Worm (Caenorhabditis elegans) whole organism, mixed stage, embryonic: ENCODE results near the gene K03H1.13.

Experiments
- M03D4.4 ChIP-seq: sonication (generic microtip); optimal IDR thresholded peaks from 2 replicates; lab custom pipeline; 2017; ENCODE audit warnings: mild to moderate bottlenecking, missing genetic modification characterization, missing compliant biosample characterization
- bed-3 ChIP-seq: fragments of 200-800 bp; sonication (Bioruptor generic); optimal IDR thresholded peaks from 3 replicates; lab custom pipeline; 2018; ENCODE audit warnings: mild to moderate bottlenecking, missing genetic modification characterization, moderate library complexity, missing compliant biosample characterization
- blmp-1 ChIP-seq: fragments of 150-350 bp; optimal IDR thresholded peaks from 2 replicates; lab custom pipeline; 2014; ENCODE audit warnings: missing biosample characterization, missing genetic modification characterization
- ceh-39 ChIP-seq: fragments of 150-350 bp; optimal IDR thresholded peaks from 2 replicates; lab custom pipeline; 2014; ENCODE audit warnings: missing biosample characterization, missing genetic modification characterization
- ceh-43 ChIP-seq: fragments of 200-800 bp; sonication (Bioruptor generic); optimal IDR thresholded peaks from 2 replicates; lab custom pipeline; 2018; ENCODE audit warnings: mild to moderate bottlenecking, missing genetic modification characterization, moderate library complexity, missing compliant biosample characterization
- ceh-83 ChIP-seq: fragments of 200-800 bp; sonication (Bioruptor generic); optimal IDR thresholded peaks from 2 replicates; lab custom pipeline; 2018; ENCODE audit warnings: mild to moderate bottlenecking, missing genetic modification characterization, missing compliant biosample characterization
- ces-1 ChIP-seq: fragments of 150-350 bp; optimal IDR thresholded peaks from 2 replicates; lab custom pipeline; 2014; ENCODE audit warnings: missing biosample characterization, missing genetic modification reagents, missing genetic modification characterization
- cnd-1 ChIP-seq: fragments of 200-800 bp; sonication (Bioruptor generic); optimal IDR thresholded peaks from 2 replicates; lab custom pipeline; 2018; ENCODE audit warnings: mild to moderate bottlenecking, missing genetic modification characterization, missing compliant biosample characterization
- drap-1 ChIP-seq: fragments of 200-800 bp; sonication (Bioruptor generic); optimal IDR thresholded peaks from 3 replicates; lab custom pipeline; 2018; ENCODE audit warnings: mild to moderate bottlenecking, missing genetic modification characterization, missing compliant biosample characterization
- elt-3 ChIP-seq: fragments of 150-350 bp; optimal IDR thresholded peaks from 2 replicates; lab custom pipeline; 2014; ENCODE audit warnings: missing biosample characterization, missing genetic modification characterization
- flh-1 ChIP-seq: fragments of 200-800 bp; sonication (Bioruptor generic); optimal IDR thresholded peaks from 2 replicates; lab custom pipeline; 2018; ENCODE audit warnings: mild to moderate bottlenecking, missing genetic modification characterization, moderate library complexity, missing compliant biosample characterization
- ham-2 ChIP-seq: fragments of 200-800 bp; sonication (Bioruptor generic); optimal IDR thresholded peaks from 2 replicates; lab custom pipeline; 2018; ENCODE audit warnings: mild to moderate bottlenecking, missing genetic modification characterization, missing compliant biosample characterization
- hlh-1 ChIP-seq: fragments of 150-350 bp; optimal IDR thresholded peaks from 2 replicates; lab custom pipeline; 2014; ENCODE audit warnings: missing biosample characterization, missing genetic modification reagents, missing genetic modification characterization
- lin-13 ChIP-seq: fragments of 150-350 bp; optimal IDR thresholded peaks from 2 replicates; lab custom pipeline; 2014; ENCODE audit warnings: missing biosample characterization, missing genetic modification characterization
- lin-32 ChIP-seq: fragments of 200-800 bp; sonication (Bioruptor generic); optimal IDR thresholded peaks from 2 replicates; lab custom pipeline; 2018; ENCODE audit warnings: mild to moderate bottlenecking, missing genetic modification characterization, missing compliant biosample characterization
- lsy-2 ChIP-seq: fragments of 150-350 bp; optimal IDR thresholded peaks from 2 replicates; lab custom pipeline; 2014; ENCODE audit warnings: missing biosample characterization, missing genetic modification characterization
- mab-5 ChIP-seq: fragments of 150-350 bp; optimal IDR thresholded peaks from 2 replicates; lab custom pipeline; 2014; ENCODE audit warnings: missing biosample characterization, missing genetic modification characterization
- mep-1 ChIP-seq: fragments of 150-350 bp; optimal IDR thresholded peaks from 2 replicates; lab custom pipeline; 2017; ENCODE audit warnings: missing biosample characterization, missing genetic modification reagents, missing genetic modification characterization, inconsistent platforms
- mls-2 ChIP-seq: sonication (generic microtip); optimal IDR thresholded peaks from 2 replicates; lab custom pipeline; 2016; ENCODE audit warnings: mild to moderate bottlenecking, missing genetic modification characterization, moderate library complexity, missing compliant biosample characterization
- nhr-12 ChIP-seq: fragments of 150-350 bp; optimal IDR thresholded peaks from 2 replicates; lab custom pipeline; 2014; ENCODE audit warnings: missing biosample characterization, missing genetic modification characterization
- nhr-2 ChIP-seq: fragments of 150-350 bp; optimal IDR thresholded peaks from 2 replicates; lab custom pipeline; 2014; ENCODE audit warnings: missing biosample characterization, missing genetic modification characterization
- nhr-237 ChIP-seq: fragments of 150-350 bp; optimal IDR thresholded peaks from 2 replicates; lab custom pipeline; 2014; ENCODE audit warnings: missing biosample characterization, missing genetic modification characterization
- nhr-28 ChIP-seq: fragments of 150-350 bp; optimal IDR thresholded peaks from 2 replicates; lab custom pipeline; 2014; ENCODE audit warnings: missing biosample characterization, missing genetic modification characterization
- nhr-76 ChIP-seq: sonication (generic microtip); optimal IDR thresholded peaks from 2 replicates; lab custom pipeline; 2017; ENCODE audit warnings: missing biosample characterization, missing genetic modification characterization
- pha-4 ChIP-seq: fragments of 150-350 bp; optimal IDR thresholded peaks from 2 replicates; lab custom pipeline; 2018; ENCODE audit warnings: missing biosample characterization, missing genetic modification reagents, missing genetic modification characterization
- snpc-4 ChIP-seq: fragments of 150-350 bp; optimal IDR thresholded peaks from 2 replicates; lab custom pipeline; 2014; ENCODE audit warnings: missing biosample characterization, missing genetic modification characterization
- sptf-1 ChIP-seq: sonication (generic microtip); optimal IDR thresholded peaks from 2 replicates; lab custom pipeline; 2017; ENCODE audit warnings: mild to moderate bottlenecking, missing genetic modification characterization, moderate library complexity, missing compliant biosample characterization
- tbx-8 ChIP-seq: fragments of 200-800 bp; sonication (Bioruptor generic); optimal IDR thresholded peaks from 2 replicates; lab custom pipeline; 2018; ENCODE audit warnings: mild to moderate bottlenecking, missing genetic modification characterization, moderate library complexity, missing compliant biosample characterization
- unc-62 ChIP-seq: fragments of 150-350 bp; optimal IDR thresholded peaks from 2 replicates; lab custom pipeline; 2014; ENCODE audit warnings: missing biosample characterization, missing genetic modification reagents, missing genetic modification characterization
- zip-8 ChIP-seq: fragments of 150-350 bp; optimal IDR thresholded peaks from 2 replicates; lab custom pipeline; 2014; ENCODE audit warnings: missing biosample characterization, missing genetic modification characterization
- ztf-11 ChIP-seq: fragments of 150-350 bp; optimal IDR thresholded peaks from 2 replicates; lab custom pipeline; 2014; ENCODE audit warnings: missing biosample characterization, missing genetic modification characterization

K03H1.13 gene

ce11 chrIII:9956665-9957401 lies 6.7 kb upstream of the K03H1.13 start, which contains the start of gene alx-1:
Gene alx-1, plus strand, starts transcription at chrIII:9957351.
- no peak for TF ChIP-seq bed-3 (GFP tag; lab: Kevin White, UChicago)
- TF ChIP-seq ham-2 = no peak
- TF ChIP-seq cnd-1 (tag; lab: Kevin White, UChicago) = no peak
- no peak for TF ChIP-seq tbx-8 (GFP tag; lab: Kevin White, UChicago)
- no peak for TF ChIP-seq ces-1 (GFP tag; lab: Kevin White, UChicago)
- TF ChIP-seq lin-13 = no peak
- TF ChIP-seq M03D4.4 = no peak
- no peak for TF ChIP-seq snpc-4
- no peak for TF ChIP-seq zip-8 (tag; lab: Kevin White, UChicago)

ce11 chrIII:9956123-9956522 lies 6.0 kb upstream of the K03H1.13 start, which contains the start of gene mog-1:
Gene mog-1, minus strand, starts transcription at chrIII:9956215.
- TF ChIP-seq lsy-2 (tag; lab: Kevin White, UChicago) (peak; percentile 36), ces-1 (GFP tag; lab: Kevin White, UChicago) (peak; percentile 50), flh-1 (GFP tag; lab: Kevin White, UChicago) (no peak)

ce11 chrIII:9951864-9952263 lies 1.7 kb upstream of the K03H1.13 start, which contains the start of gene K03H1.11:
Gene K03H1.11, minus strand, starts transcription at chrIII:9951964.
- TF ChIP-seq ztf-11 (tag; lab: Kevin White, UChicago) = no peak
- no peak for TF ChIP-seq ceh-83 (GFP tag; lab: Kevin White, UChicago)
- no peak for TF ChIP-seq ceh-39 (tag; lab: Kevin White, UChicago)
- TF ChIP-seq mab-5 (tag; lab: Kevin White, UChicago) = no peak
- TF ChIP-seq flh-1 (GFP tag; lab: Kevin White, UChicago) = no peak
- no peak for TF ChIP-seq lin-32
- TF ChIP-seq mls-2 = no peak

- TF ChIP-seq hlh-1 (tag; lab: Kevin White, UChicago) (no peak), tbx-8 (GFP tag; lab: Kevin White, UChicago) (no peak), drap-1 (GFP tag; lab: Kevin White, UChicago) (no peak), mab-5 (tag; lab: Kevin White, UChicago) (no peak), snpc-4 (no peak), zip-8 (tag; lab: Kevin White, UChicago) (no peak), nhr-237 (tag; lab: Kevin White, UChicago) (no peak), unc-62 (no peak), sptf-1 (tag; lab: Kevin White, UChicago) (no peak), nhr-28 (no peak), ham-2 (no peak), mls-2 (no peak), lsy-2 (tag; lab: Kevin White, UChicago) (no peak), cnd-1 (tag; lab: Kevin White, UChicago) (no peak), M03D4.4 (no peak), nhr-2 (no peak), nhr-76 (tag; lab: Kevin White, UChicago) (no peak)
Measured at ce11 chrIII:9946806-9947419, 3.2 kb downstream of the K03H1.13 start, which contains the start of gene K03H1.7. Gene K03H1.7, plus strand, starts transcription at chrIII:9947405.

- TF ChIP-seq blmp-1 (no peak), cnd-1 (tag; lab: Kevin White, UChicago) (no peak), lin-13 (no peak), bed-3 (GFP tag; lab: Kevin White, UChicago) (no peak), mep-1 (no peak), sptf-1 (tag; lab: Kevin White, UChicago) (no peak), M03D4.4 (no peak), flh-1 (GFP tag; lab: Kevin White, UChicago) (no peak), ceh-43 (no peak), ceh-39 (tag; lab: Kevin White, UChicago) (no peak), lin-32 (no peak), mab-5 (tag; lab: Kevin White, UChicago) (no peak), ceh-83 (GFP tag; lab: Kevin White, UChicago) (no peak), pha-4 (tag; lab: Kevin White, UChicago) (no peak), snpc-4 (no peak), lsy-2 (tag; lab: Kevin White, UChicago) (no peak), nhr-12 (tag; lab: Kevin White, UChicago) (no peak), nhr-76 (tag; lab: Kevin White, UChicago) (no peak), elt-3 (tag; lab: Kevin White, UChicago) (no peak)
Measured at ce11 chrIII:9944723-9945122, 5.4 kb downstream of the K03H1.13 start, which contains the start of gene gln-2. Gene gln-2, minus strand, starts transcription at chrIII:9944823.
